Fruit fly (Drosophila melanogaster) whole organism, embryonic: ENCODE data around the gene Hacd1.

Experiments
- Abd-B ChIP-seq: fragments of 200-800 bp; sonication (Bioruptor generic); optimal IDR thresholded peaks from 2 replicates; lab custom pipeline; 2018; ENCODE audit warnings: missing biosample characterization, mild to moderate bottlenecking, missing genetic modification characterization, moderate library complexity
- Adf1 ChIP-seq: fragments of 200-800 bp; sonication (Bioruptor generic); IDR thresholded peaks from 2 replicates; pipeline ENCODE4 v1.3.6; 2022; ENCODE audit warnings: missing biosample characterization, missing genetic modification characterization
- CG10147 ChIP-seq: fragments of 200-800 bp; sonication (Bioruptor generic); optimal IDR thresholded peaks from 2 replicates; lab custom pipeline; 2019; ENCODE audit warnings: missing biosample characterization, mild to moderate bottlenecking, missing genetic modification characterization, moderate library complexity
- CG10321 ChIP-seq: fragments of 200-800 bp; sonication (Bioruptor generic); IDR thresholded peaks from 2 replicates; pipeline ENCODE4 v1.3.6; 2022; ENCODE audit warnings: missing biosample characterization, missing genetic modification characterization
- CG10543 ChIP-seq: fragments of 200-800 bp; sonication (Bioruptor generic); optimal IDR thresholded peaks from 3 replicates; lab custom pipeline; 2017; ENCODE audit warnings: missing biosample characterization, mild to moderate bottlenecking, missing genetic modification characterization, moderate library complexity
- CG11696 ChIP-seq: fragments of 200-800 bp; sonication (Bioruptor generic); IDR thresholded peaks from 2 replicates; pipeline ENCODE4 v1.3.6; 2022; ENCODE audit warnings: missing biosample characterization, missing genetic modification characterization
- CG12769 ChIP-seq: fragments of 200-800 bp; sonication (Bioruptor generic); optimal IDR thresholded peaks from 2 replicates; lab custom pipeline; 2019; ENCODE audit warnings: missing biosample characterization, mild to moderate bottlenecking, missing genetic modification characterization, moderate library complexity
- CG15269 ChIP-seq: fragments of 200-800 bp; sonication (Bioruptor generic); optimal IDR thresholded peaks from 2 replicates; lab custom pipeline; 2018; ENCODE audit warnings: missing biosample characterization, mild to moderate bottlenecking, missing genetic modification characterization, moderate library complexity
- CG15601 ChIP-seq: fragments of 200-800 bp; sonication (Bioruptor generic); optimal IDR thresholded peaks from 3 replicates; lab custom pipeline; 2019; ENCODE audit warnings: missing biosample characterization, mild to moderate bottlenecking, missing genetic modification characterization, moderate library complexity
- CG18599 ChIP-seq: fragments of 200-800 bp; sonication (Bioruptor generic); optimal IDR thresholded peaks from 3 replicates; lab custom pipeline; 2017; ENCODE audit warnings: missing biosample characterization, missing genetic modification characterization, mild to moderate bottlenecking, moderate library complexity, missing genetic modification reagents
- CG2202 ChIP-seq: fragments of 200-800 bp; sonication (Bioruptor generic); optimal IDR thresholded peaks from 2 replicates; lab custom pipeline; 2018; ENCODE audit warnings: missing biosample characterization, mild to moderate bottlenecking, missing genetic modification characterization
- CG5180 ChIP-seq: fragments of 200-800 bp; sonication (Bioruptor generic); optimal IDR thresholded peaks from 3 replicates; lab custom pipeline; 2017; ENCODE audit warnings: missing biosample characterization, missing genetic modification characterization, mild to moderate bottlenecking, moderate library complexity, missing genetic modification reagents
- CG6272 ChIP-seq: fragments of 200-800 bp; sonication (Bioruptor generic); IDR thresholded peaks from 2 replicates; pipeline ENCODE4 v1.3.6; 2022; ENCODE audit warnings: missing biosample characterization, missing genetic modification characterization
- CG7987 ChIP-seq: fragments of 200-800 bp; sonication (Bioruptor generic); optimal IDR thresholded peaks from 2 replicates; lab custom pipeline; 2018; ENCODE audit warnings: missing biosample characterization, mild to moderate bottlenecking, missing genetic modification characterization, moderate library complexity
- CG8359 ChIP-seq: fragments of 200-800 bp; sonication (Bioruptor generic); optimal IDR thresholded peaks from 2 replicates; lab custom pipeline; 2017; ENCODE audit warnings: missing biosample characterization, mild to moderate bottlenecking, missing genetic modification characterization, borderline replicate concordance
- CrebB ChIP-seq: fragments of 200-800 bp; sonication (Bioruptor generic); optimal IDR thresholded peaks from 3 replicates; lab custom pipeline; 2018; ENCODE audit warnings: missing biosample characterization, mild to moderate bottlenecking, missing genetic modification characterization
- Deaf1 ChIP-seq: fragments of 200-800 bp; optimal IDR thresholded peaks from 3 replicates; lab custom pipeline; 2019; ENCODE audit warnings: missing biosample characterization, mild to moderate bottlenecking, missing genetic modification characterization, moderate library complexity
- HLHmδ ChIP-seq: fragments of 200-800 bp; sonication (Bioruptor generic); optimal IDR thresholded peaks from 2 replicates; lab custom pipeline; 2018; ENCODE audit warnings: missing biosample characterization, mild to moderate bottlenecking, missing genetic modification characterization, moderate library complexity
- HmgZ ChIP-seq: fragments of 200-800 bp; sonication (Bioruptor generic); optimal IDR thresholded peaks from 2 replicates; lab custom pipeline; 2018; ENCODE audit warnings: missing biosample characterization, mild to moderate bottlenecking, missing genetic modification characterization
- Hr78 ChIP-seq, 2 experiments: fragments of 200-800 bp in 1 of 2; fragments of >200 bp in 1 of 2; sonication (Bioruptor generic) in 1 of 2; optimal IDR thresholded peaks; 2 replicates each; lab custom pipeline; 2017 to 2019; ENCODE audit warnings: missing biosample characterization in 2 of 2, missing genetic modification characterization in 2 of 2, mild to moderate bottlenecking in 1 of 2, moderate library complexity in 1 of 2
- Lhr ChIP-seq: fragments of 200-800 bp; sonication (Bioruptor generic); optimal IDR thresholded peaks from 3 replicates; lab custom pipeline; 2017; ENCODE audit warnings: mild to moderate bottlenecking, missing biosample characterization, missing genetic modification reagents, missing genetic modification characterization
- MESR4 ChIP-seq: fragments of 200-800 bp; sonication (Bioruptor generic); optimal IDR thresholded peaks from 2 replicates; lab custom pipeline; 2018; ENCODE audit warnings: missing biosample characterization, mild to moderate bottlenecking, missing genetic modification characterization, moderate library complexity
- Med ChIP-seq: fragments of 200-800 bp; sonication (Bioruptor generic); peaks from one replicate; lab custom pipeline; 2016; ENCODE audit warnings: missing biosample characterization, missing genetic modification characterization, mild to moderate bottlenecking, inconsistent platforms, moderate library complexity
- Nf-YB ChIP-seq: fragments of 200-800 bp; sonication (Bioruptor generic); optimal IDR thresholded peaks from 3 replicates; lab custom pipeline; 2019; ENCODE audit warnings: missing biosample characterization, mild to moderate bottlenecking, missing genetic modification characterization, moderate library complexity
- Nf-YC ChIP-seq: fragments of 200-800 bp; optimal IDR thresholded peaks from 3 replicates; lab custom pipeline; 2019; ENCODE audit warnings: missing biosample characterization, mild to moderate bottlenecking, missing genetic modification characterization, moderate library complexity
- NfI ChIP-seq: fragments of 200-800 bp; sonication (Bioruptor generic); optimal IDR thresholded peaks from 3 replicates; lab custom pipeline; 2018; ENCODE audit warnings: missing biosample characterization, mild to moderate bottlenecking, missing genetic modification characterization, moderate library complexity
- Pdp1 ChIP-seq, 2 experiments: fragments of 200-800 bp; sonication (Bioruptor generic); optimal IDR thresholded peaks; 3 replicates each; lab custom pipeline; 2016; ENCODE audit warnings: missing biosample characterization in 2 of 2, missing genetic modification characterization in 2 of 2, mild to moderate bottlenecking in 1 of 2, moderate library complexity in 1 of 2
- Stat92E ChIP-seq, 3 experiments: fragments of >200 bp in 2 of 3; fragments of 200-800 bp in 1 of 3; sonication (Bioruptor generic) in 1 of 3; optimal IDR thresholded peaks; 2 replicates each; lab custom pipeline; 2017 to 2019; ENCODE audit warnings: missing biosample characterization in 3 of 3, missing genetic modification characterization in 3 of 3, mild to moderate bottlenecking in 1 of 3, moderate library complexity in 1 of 3
- caup ChIP-seq: fragments of 200-800 bp; sonication (Bioruptor generic); optimal IDR thresholded peaks from 3 replicates; lab custom pipeline; 2017; ENCODE audit warnings: missing biosample characterization, mild to moderate bottlenecking, missing genetic modification characterization, moderate library complexity; ENCODE audit not compliant: severe bottlenecking
- chinmo ChIP-seq: fragments of 200-800 bp; sonication (Bioruptor generic); IDR thresholded peaks from 4 replicates; pipeline ENCODE4 v1.3.6; 2022; ENCODE audit warnings: missing biosample characterization, missing genetic modification characterization; ENCODE audit not compliant: partially characterized antibody
- cwo ChIP-seq: fragments of 200-800 bp; sonication (Bioruptor generic); optimal IDR thresholded peaks from 3 replicates; lab custom pipeline; 2017; ENCODE audit warnings: missing biosample characterization, missing genetic modification characterization, mild to moderate bottlenecking, moderate library complexity, missing genetic modification reagents
- dati ChIP-seq: fragments of 200-800 bp; sonication (Bioruptor generic); IDR thresholded peaks from 2 replicates; pipeline ENCODE4 v1.3.6; 2022; ENCODE audit warnings: missing biosample characterization, missing genetic modification characterization
- exex ChIP-seq: fragments of 200-800 bp; sonication (Bioruptor generic); optimal IDR thresholded peaks from 4 replicates; lab custom pipeline; 2018; ENCODE audit warnings: missing biosample characterization, mild to moderate bottlenecking, missing genetic modification characterization, moderate library complexity
- fu2 ChIP-seq: fragments of 200-800 bp; sonication (Bioruptor generic); optimal IDR thresholded peaks from 2 replicates; lab custom pipeline; 2016; ENCODE audit warnings: missing biosample characterization, missing genetic modification characterization
- gsb-n ChIP-seq: fragments of 200-800 bp; sonication (Bioruptor generic); optimal IDR thresholded peaks from 3 replicates; lab custom pipeline; 2018; ENCODE audit warnings: missing biosample characterization, mild to moderate bottlenecking, missing genetic modification characterization
- lab ChIP-seq: fragments of 200-800 bp; sonication (Bioruptor generic); optimal IDR thresholded peaks from 3 replicates; lab custom pipeline; 2017; ENCODE audit warnings: missing biosample characterization, missing genetic modification characterization, mild to moderate bottlenecking, moderate library complexity, missing genetic modification reagents
- mam ChIP-seq: fragments of 200-800 bp; sonication (Bioruptor generic); optimal IDR thresholded peaks from 3 replicates; lab custom pipeline; 2016; ENCODE audit warnings: missing biosample characterization, missing genetic modification characterization
- mirr ChIP-seq: fragments of 200-800 bp; sonication (Bioruptor generic); optimal IDR thresholded peaks from 3 replicates; lab custom pipeline; 2018; ENCODE audit warnings: missing biosample characterization, mild to moderate bottlenecking, missing genetic modification characterization
- pros ChIP-seq: fragments of 200-800 bp; sonication (Bioruptor generic); optimal IDR thresholded peaks from 3 replicates; lab custom pipeline; 2019; ENCODE audit warnings: missing biosample characterization, mild to moderate bottlenecking, missing genetic modification characterization, moderate library complexity
- run ChIP-seq: fragments of 200-800 bp; sonication (Bioruptor generic); optimal IDR thresholded peaks from 3 replicates; lab custom pipeline; 2018; ENCODE audit warnings: missing biosample characterization, mild to moderate bottlenecking, missing genetic modification characterization
- slou ChIP-seq: fragments of 200-800 bp; sonication (Bioruptor generic); optimal IDR thresholded peaks from 3 replicates; lab custom pipeline; 2016; ENCODE audit warnings: missing biosample characterization, missing genetic modification characterization
- sqz ChIP-seq: fragments of 200-800 bp; sonication (Bioruptor generic); optimal IDR thresholded peaks from 3 replicates; lab custom pipeline; 2018; ENCODE audit warnings: missing biosample characterization, mild to moderate bottlenecking, missing genetic modification characterization
- stwl ChIP-seq: fragments of 200-800 bp; sonication (Bioruptor generic); optimal IDR thresholded peaks from 3 replicates; lab custom pipeline; 2018; ENCODE audit warnings: missing biosample characterization, mild to moderate bottlenecking, missing genetic modification characterization, moderate library complexity
- sug ChIP-seq: fragments of 200-800 bp; optimal IDR thresholded peaks from 2 replicates; lab custom pipeline; 2019; ENCODE audit warnings: missing biosample characterization, mild to moderate bottlenecking, missing genetic modification characterization, moderate library complexity
- z ChIP-seq: fragments of 200-800 bp; sonication (Bioruptor generic); IDR thresholded peaks from 3 replicates; pipeline ENCODE4 v1.3.6; 2022; ENCODE audit warnings: missing biosample characterization, missing genetic modification characterization

The Hacd1 gene

dm6 chr2L:12005436-12006396 is 3.6 kb upstream of the Hacd1 start:
- peak; percentile 40 for TF ChIP-seq CG18599 (GFP tag; lab: Kevin White, UChicago)
- TF ChIP-seq Pdp1 (GFP tag; optimal IDR thresholded peaks at IDR 0.05; lab: Kevin White, UChicago): peak in 1 of 2 experiments; percentile 20
- peak; percentile 41 for TF ChIP-seq CG15269 (tag; lab: Kevin White, UChicago)
- TF ChIP-seq fu2: no peak
- peak in 1 of 2 experiments; percentile 99 for TF ChIP-seq Hr78 (GFP tag; optimal IDR thresholded peaks at IDR 0.05; lab: Kevin White, UChicago)
- TF ChIP-seq lab (GFP tag; lab: Kevin White, UChicago): peak; percentile 14
- peak; percentile 95 for TF ChIP-seq Nf-YB
- no peak for TF ChIP-seq CG10321 (GFP tag; lab: Robert Waterston, UW)
- TF ChIP-seq Adf1 (GFP tag; lab: Robert Waterston, UW): no peak
- TF ChIP-seq HmgZ: peak; percentile 51
- TF ChIP-seq gsb-n: peak; percentile 82
- peak; percentile 21 for TF ChIP-seq CG15601 (tag; lab: Kevin White, UChicago)
- no peak for TF ChIP-seq CG10147
- TF ChIP-seq exex (tag; lab: Kevin White, UChicago): peak; percentile 61
- no peak for TF ChIP-seq CG6272 (GFP tag; lab: Robert Waterston, UW)
- TF ChIP-seq dati: no peak
- TF ChIP-seq CG5180 (GFP tag; lab: Kevin White, UChicago): peak; percentile 36
- TF ChIP-seq mirr (GFP tag; lab: Kevin White, UChicago): peak; percentile 71
- peak; percentile 28 for TF ChIP-seq Lhr (GFP tag; lab: Kevin White, UChicago)
- no peak for TF ChIP-seq MESR4
- TF ChIP-seq CG7987 (GFP tag; lab: Kevin White, UChicago): peak; percentile 71
- TF ChIP-seq mam (GFP tag; lab: Kevin White, UChicago): no peak
- peak; percentile 3 for TF ChIP-seq CrebB
- TF ChIP-seq HLHmδ (GFP tag; lab: Kevin White, UChicago): peak; percentile 42
- peak; percentile 81 for TF ChIP-seq Abd-B
- peak; percentile 30 for TF ChIP-seq CG8359 (GFP tag; lab: Kevin White, UChicago)
- TF ChIP-seq sqz (GFP tag; lab: Kevin White, UChicago): peak; percentile 92
- no peak for TF ChIP-seq chinmo
- peak; percentile 10 for TF ChIP-seq Deaf1
- TF ChIP-seq slou: no peak
- TF ChIP-seq pros: peak; percentile 50
- TF ChIP-seq CG2202 (tag; lab: Kevin White, UChicago): no peak
- peak; percentile 100 for TF ChIP-seq CG12769 (tag; lab: Kevin White, UChicago)
- peak in 1 of 3 experiments; percentile 40 for TF ChIP-seq Stat92E (GFP tag; optimal IDR thresholded peaks at IDR 0.05; lab: Kevin White, UChicago)
- TF ChIP-seq Med (GFP tag; lab: Kevin White, UChicago): peak; percentile 84
- TF ChIP-seq run (tag; lab: Kevin White, UChicago): peak; percentile 97
- peak; percentile 96 for TF ChIP-seq Nf-YC (tag; lab: Kevin White, UChicago)
- peak; percentile 87 for TF ChIP-seq NfI (GFP tag; lab: Kevin White, UChicago)
- TF ChIP-seq stwl (tag; lab: Kevin White, UChicago): no peak
- peak; percentile 98 for TF ChIP-seq CG10543 (GFP tag; lab: Kevin White, UChicago)
- TF ChIP-seq z (GFP tag; lab: Robert Waterston, UW): no peak
- peak; percentile 90 for TF ChIP-seq sug
- TF ChIP-seq CG11696 (GFP tag; lab: Robert Waterston, UW): no peak
- TF ChIP-seq cwo (GFP tag; lab: Kevin White, UChicago): peak; percentile 84
- TF ChIP-seq caup (GFP tag; lab: Kevin White, UChicago): peak; percentile 16
